Fruit fly (Drosophila melanogaster) whole organism, wandering third instar larva: Measurements from ENCODE around the gene Pisd.

Experiments
- Abd-B ChIP-seq: fragments of >200 bp; optimal IDR thresholded peaks from 2 replicates; lab custom pipeline; 2017; ENCODE audit warnings: missing biosample characterization, missing genetic modification characterization
- CG32264 ChIP-seq: fragments of 200-800 bp; sonication (Bioruptor generic); optimal IDR thresholded peaks from 2 replicates; lab custom pipeline; 2016; ENCODE audit warnings: missing biosample characterization, missing genetic modification characterization
- CrebA ChIP-seq: fragments of 200-800 bp; sonication (Bioruptor generic); optimal IDR thresholded peaks from 2 replicates; lab custom pipeline; 2016; ENCODE audit warnings: missing biosample characterization, mild to moderate bottlenecking, missing genetic modification characterization, borderline replicate concordance
- Dfd ChIP-seq: fragments of >200 bp; optimal IDR thresholded peaks from 2 replicates; lab custom pipeline; 2017; ENCODE audit warnings: missing biosample characterization, missing genetic modification characterization
- Dif ChIP-seq: fragments of 200-275, 200-300 bp; sonication (Bioruptor generic); optimal IDR thresholded peaks from 2 replicates; lab custom pipeline; 2018; ENCODE audit warnings: missing biosample characterization, missing genetic modification characterization; ENCODE audit not compliant: partially characterized antibody
- GATAd ChIP-seq: sonication (Bioruptor generic); optimal IDR thresholded peaks from 2 replicates; lab custom pipeline; 2016; ENCODE audit warnings: missing biosample characterization, missing genetic modification characterization
- HLH106 ChIP-seq: fragments of 200-800 bp; optimal IDR thresholded peaks from 3 replicates; lab custom pipeline; 2019; ENCODE audit warnings: missing biosample characterization, mild to moderate bottlenecking, missing genetic modification characterization, moderate library complexity
- Hr78 ChIP-seq: fragments of >200 bp; optimal IDR thresholded peaks from 2 replicates; lab custom pipeline; 2017; ENCODE audit warnings: missing biosample characterization, missing genetic modification characterization
- Hr83 ChIP-seq: fragments of 200-300 bp; sonication (Bioruptor generic); optimal IDR thresholded peaks from 2 replicates; lab custom pipeline; 2016; ENCODE audit warnings: missing biosample characterization, mild to moderate bottlenecking, missing genetic modification characterization, moderate library complexity; ENCODE audit not compliant: poor library complexity, severe bottlenecking
- Jra ChIP-seq: sonication (Bioruptor generic); optimal IDR thresholded peaks from 2 replicates; lab custom pipeline; 2016; ENCODE audit warnings: missing biosample characterization, missing genetic modification characterization
- Mio ChIP-seq: sonication (Bioruptor generic); optimal IDR thresholded peaks from 2 replicates; lab custom pipeline; 2016; ENCODE audit warnings: missing biosample characterization, missing genetic modification characterization
- N ChIP-seq: fragments of >200 bp; optimal IDR thresholded peaks from 2 replicates; lab custom pipeline; 2018; ENCODE audit warnings: missing biosample characterization, missing external identifiers, missing genetic modification characterization
- OdsH ChIP-seq: fragments of 200-800 bp; sonication (Bioruptor generic); optimal IDR thresholded peaks from 2 replicates; lab custom pipeline; 2016; ENCODE audit warnings: missing biosample characterization, mild to moderate bottlenecking, missing genetic modification characterization
- Rel ChIP-seq, 2 experiments: fragments of 200-800 bp; sonication (Bioruptor generic) in 1 of 2; optimal IDR thresholded peaks; 2 replicates in 1 of 2; 3 replicates in 1 of 2; lab custom pipeline; 2016 to 2019; ENCODE audit warnings: mild to moderate bottlenecking in 2 of 2, missing biosample characterization in 2 of 2, missing genetic modification characterization in 2 of 2, moderate library complexity in 1 of 2
- Sp1 ChIP-seq: fragments of 200-800 bp; sonication (Bioruptor generic); optimal IDR thresholded peaks from 3 replicates; lab custom pipeline; 2019; ENCODE audit warnings: missing biosample characterization, mild to moderate bottlenecking, missing genetic modification characterization, moderate library complexity
- Vsx2 ChIP-seq: fragments of 200-300, 225-300 bp; sonication (Bioruptor generic); optimal IDR thresholded peaks from 2 replicates; lab custom pipeline; 2018; ENCODE audit warnings: missing biosample characterization, missing genetic modification characterization; ENCODE audit not compliant: partially characterized antibody
- brk ChIP-seq: fragments of 200-800 bp; sonication (Bioruptor generic); optimal IDR thresholded peaks from 2 replicates; lab custom pipeline; 2016; ENCODE audit warnings: missing biosample characterization, mild to moderate bottlenecking, missing genetic modification characterization
- dl ChIP-seq, 2 experiments: fragments of 175-275, 200-275 bp in 1 of 2; fragments of 200-275 bp in 1 of 2; sonication (Bioruptor generic); optimal IDR thresholded peaks; lab custom pipeline; 2018; ENCODE audit warnings: mild to moderate bottlenecking in 2 of 2, missing biosample characterization in 2 of 2, missing genetic modification characterization in 2 of 2, moderate library complexity in 2 of 2; ENCODE audit not compliant: partially characterized antibody in 2 of 2, insufficient read depth in 1 of 2
- dmrt93B ChIP-seq: fragments of 200-800 bp; sonication (Bioruptor generic); optimal IDR thresholded peaks from 2 replicates; lab custom pipeline; 2018; ENCODE audit warnings: missing biosample characterization, mild to moderate bottlenecking, missing genetic modification characterization
- dsf ChIP-seq: sonication (Bioruptor generic); optimal IDR thresholded peaks from 2 replicates; lab custom pipeline; 2016; ENCODE audit warnings: missing biosample characterization, missing genetic modification characterization, borderline replicate concordance
- ey ChIP-seq: fragments of 200-800 bp; sonication (Bioruptor generic); optimal IDR thresholded peaks from 2 replicates; lab custom pipeline; 2016; ENCODE audit warnings: missing biosample characterization, missing genetic modification characterization
- foxo ChIP-seq, 2 experiments: fragments of 200-800 bp; sonication (Bioruptor generic); optimal IDR thresholded peaks; 2 replicates in 1 of 2; 3 replicates in 1 of 2; lab custom pipeline; 2016 to 2017; ENCODE audit warnings: missing biosample characterization in 2 of 2, missing genetic modification characterization in 2 of 2
- fru ChIP-seq: fragments of 200-800 bp; sonication (Bioruptor generic); optimal IDR thresholded peaks from 3 replicates; lab custom pipeline; 2016; ENCODE audit warnings: missing biosample characterization, mild to moderate bottlenecking, missing genetic modification characterization
- h ChIP-seq: fragments of 200-800 bp; sonication (Bioruptor generic); optimal IDR thresholded peaks from 3 replicates; lab custom pipeline; 2016; ENCODE audit warnings: missing biosample characterization, mild to moderate bottlenecking, missing genetic modification characterization
- lola ChIP-seq: fragments of >200 bp; optimal IDR thresholded peaks from 2 replicates; lab custom pipeline; 2017; ENCODE audit warnings: missing biosample characterization, missing genetic modification characterization
- pan ChIP-seq: fragments of >200 bp; optimal IDR thresholded peaks from 2 replicates; lab custom pipeline; 2017
- rgr ChIP-seq: fragments of 200-800 bp; sonication (Bioruptor generic); optimal IDR thresholded peaks from 3 replicates; lab custom pipeline; 2016; ENCODE audit warnings: missing biosample characterization, mild to moderate bottlenecking, missing genetic modification characterization
- sv ChIP-seq: fragments of 200-800 bp; sonication (Bioruptor generic); optimal IDR thresholded peaks from 3 replicates; lab custom pipeline; 2016; ENCODE audit warnings: missing biosample characterization, missing genetic modification characterization
- tai ChIP-seq: sonication (Bioruptor generic); optimal IDR thresholded peaks from 2 replicates; lab custom pipeline; 2016; ENCODE audit warnings: missing biosample characterization, missing genetic modification characterization
- usp ChIP-seq: fragments of >200 bp; optimal IDR thresholded peaks from 2 replicates; lab custom pipeline; 2017; ENCODE audit warnings: missing biosample characterization, missing genetic modification characterization
- woc ChIP-seq: sonication (Bioruptor generic); optimal IDR thresholded peaks from 2 replicates; lab custom pipeline; 2016; ENCODE audit warnings: missing biosample characterization, mild to moderate bottlenecking, missing genetic modification characterization

The Pisd gene

dm6 chr3R:24065718-24066117 lies 15.1 kb downstream of the Pisd start:
- no peak for TF ChIP-seq OdsH (GFP tag; lab: Kevin White, UChicago)
- no peak for TF ChIP-seq dl (GFP tag; optimal IDR thresholded peaks at IDR 0.05; lab: Kevin White, UChicago; ENCODE audit: insufficient read depth in 1 of 2, partially characterized antibody in 2 of 2)
- no peak for TF ChIP-seq Hr78 (GFP tag; lab: Kevin White, UChicago)
- no peak for TF ChIP-seq CrebA (GFP tag; lab: Kevin White, UChicago)
- no peak for TF ChIP-seq sv (GFP tag; lab: Kevin White, UChicago)
- TF ChIP-seq Vsx2 (GFP tag; lab: Kevin White, UChicago), result no peak
- TF ChIP-seq lola, result no peak
- no peak for TF ChIP-seq dsf (GFP tag; lab: Kevin White, UChicago)
- TF ChIP-seq woc (GFP tag; lab: Kevin White, UChicago), result no peak
- TF ChIP-seq pan (lab: Kevin White, UChicago), result no peak
- no peak for TF ChIP-seq ey (GFP tag; lab: Kevin White, UChicago)
- no peak for TF ChIP-seq HLH106 (tag; lab: Kevin White, UChicago)
- TF ChIP-seq CG32264 (GFP tag; lab: Kevin White, UChicago), result no peak
- TF ChIP-seq fru (GFP tag; lab: Kevin White, UChicago), result no peak
- TF ChIP-seq Jra (GFP tag; lab: Kevin White, UChicago), result no peak
- no peak for TF ChIP-seq usp

dm6 chr3R:24068830-24069229 lies 18.2 kb downstream of the Pisd start:
- no peak for TF ChIP-seq fru (GFP tag; lab: Kevin White, UChicago)
- no peak for TF ChIP-seq Mio (GFP tag; lab: Kevin White, UChicago)
- no peak for TF ChIP-seq Dif (GFP tag; lab: Kevin White, UChicago)
- no peak for TF ChIP-seq dmrt93B
- no peak for TF ChIP-seq Hr78 (GFP tag; lab: Kevin White, UChicago)
- TF ChIP-seq pan (lab: Kevin White, UChicago), result no peak
- no peak for TF ChIP-seq brk (GFP tag; lab: Kevin White, UChicago)
- TF ChIP-seq N (GFP tag; lab: Kevin White, UChicago), result no peak
- TF ChIP-seq Sp1 (GFP tag; lab: Kevin White, UChicago), result no peak
- no peak for TF ChIP-seq Dfd (GFP tag; lab: Kevin White, UChicago)
- no peak for TF ChIP-seq Hr83
- no peak for TF ChIP-seq GATAd
- no peak for TF ChIP-seq Abd-B (GFP tag; lab: Kevin White, UChicago)
- TF ChIP-seq h, result no peak
- TF ChIP-seq, all 38 proteins: peak for 0

DNA sequence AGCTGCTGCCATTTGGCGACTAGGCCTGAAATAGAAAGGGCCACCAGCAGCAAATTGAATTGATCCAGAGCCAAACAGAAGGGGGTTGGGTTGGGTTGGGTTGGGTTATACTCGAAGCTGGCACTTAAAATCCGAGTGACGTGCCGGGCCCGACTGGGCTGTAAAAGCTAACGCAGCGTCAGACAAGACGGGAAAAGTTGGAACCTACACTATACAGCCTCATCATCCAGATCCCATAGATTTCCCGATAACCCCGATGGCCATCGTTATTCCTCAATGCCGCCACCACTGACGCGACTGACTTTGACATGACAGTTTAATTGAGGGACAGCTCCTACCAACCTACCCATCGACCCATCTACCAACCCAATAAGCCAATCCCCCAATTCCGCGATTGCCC lies 19.4 kb downstream of the Pisd start:
- TF ChIP-seq GATAd (no peak), Dfd (GFP tag; lab: Kevin White, UChicago) (no peak), tai (GFP tag; lab: Kevin White, UChicago) (no peak), N (GFP tag; lab: Kevin White, UChicago) (no peak), Rel (GFP tag; optimal IDR thresholded peaks at IDR 0.05; lab: Kevin White, UChicago) (no peak), Rel (tag; optimal IDR thresholded peaks at IDR 0.05; lab: Kevin White, UChicago) (no peak), dmrt93B (no peak), foxo (GFP tag; optimal IDR thresholded peaks at IDR 0.05; lab: Kevin White, UChicago) (no peak), Jra (GFP tag; lab: Kevin White, UChicago) (no peak), dl (GFP tag; optimal IDR thresholded peaks at IDR 0.05; lab: Kevin White, UChicago; ENCODE audit: insufficient read depth in 1 of 2, partially characterized antibody in 2 of 2) (no peak), Abd-B (GFP tag; lab: Kevin White, UChicago) (no peak), fru (GFP tag; lab: Kevin White, UChicago) (no peak)

DNA sequence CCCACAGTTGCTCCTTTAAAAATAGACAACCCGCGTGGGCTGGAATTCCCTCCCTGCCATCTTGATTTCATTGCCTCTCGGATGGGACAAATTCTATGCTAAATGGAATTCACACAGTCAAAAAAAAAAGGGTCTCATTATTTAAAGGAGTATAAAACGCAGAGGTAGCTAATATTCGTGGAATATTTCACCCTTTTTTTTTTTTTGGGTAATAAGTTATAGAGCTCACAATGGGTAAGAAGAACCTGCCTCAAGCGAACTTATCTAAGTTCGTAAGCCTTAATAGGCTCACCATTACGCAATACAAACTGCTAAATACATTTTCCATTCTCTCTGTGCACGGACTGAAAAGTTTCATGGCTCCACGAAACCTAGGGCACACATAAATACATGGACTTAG lies 23.1 kb downstream of the Pisd start:
- no peak for TF ChIP-seq lola
- TF ChIP-seq Hr83, result no peak

DNA sequence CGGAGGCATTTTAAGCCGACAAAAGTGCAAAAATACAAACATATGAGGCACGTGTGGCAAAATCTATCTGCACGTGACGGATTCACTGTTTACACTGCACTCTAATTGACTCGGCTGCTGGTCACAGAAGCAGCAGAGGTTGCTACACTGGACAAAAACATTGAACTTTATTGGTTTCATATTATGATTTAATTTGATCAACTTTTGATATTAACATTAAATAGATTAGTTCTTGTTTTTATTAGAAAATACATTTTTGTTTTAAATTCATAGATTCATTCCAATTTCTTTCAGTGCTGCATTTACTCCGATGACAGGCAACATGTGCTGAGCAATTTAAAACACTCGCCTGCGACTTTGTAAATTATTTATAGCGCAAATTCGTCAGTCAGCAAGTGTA lies 28.5 kb downstream of the Pisd start:
- TF ChIP-seq pan (lab: Kevin White, UChicago), result no peak
- TF ChIP-seq Hr78 (GFP tag; lab: Kevin White, UChicago), result no peak
- TF ChIP-seq OdsH (GFP tag; lab: Kevin White, UChicago), result no peak
- no peak for TF ChIP-seq HLH106 (tag; lab: Kevin White, UChicago)
- TF ChIP-seq rgr (GFP tag; lab: Kevin White, UChicago), result no peak
- no peak for TF ChIP-seq Dif (GFP tag; lab: Kevin White, UChicago)
- TF ChIP-seq N (GFP tag; lab: Kevin White, UChicago), result no peak
